Worm (Caenorhabditis elegans): ENCODE measurements around the gene zhp-4.

DNA sequence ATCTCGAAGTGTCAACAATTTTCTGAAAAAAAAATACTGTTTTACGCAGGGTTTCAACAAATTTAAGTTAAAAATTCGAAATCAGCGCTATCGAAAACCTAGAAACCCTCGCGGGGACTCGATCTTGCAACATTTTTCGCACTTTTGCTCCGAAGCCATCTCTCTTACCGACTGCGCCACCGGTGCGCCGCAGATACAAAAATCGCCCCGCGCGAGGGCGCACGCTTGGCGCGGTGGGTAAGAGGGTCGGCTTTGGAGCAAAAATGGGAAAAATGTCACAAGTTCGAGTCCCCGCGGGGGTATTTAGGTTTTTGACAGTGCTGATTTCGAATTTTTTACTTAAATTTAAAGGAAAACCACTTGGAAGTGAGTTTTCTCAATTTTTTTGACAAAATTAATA, 10.7 kb downstream of the zhp-4 start:
- no peak for TF ChIP-seq zip-8 (tag; optimal IDR thresholded peaks at IDR 0.05)
- no peak for TF ChIP-seq pha-4 (tag; optimal IDR thresholded peaks at IDR 0.05)
- TF ChIP-seq elt-3 (tag; optimal IDR thresholded peaks at IDR 0.05) = no peak
- TF ChIP-seq blmp-1 (tag; optimal IDR thresholded peaks at IDR 0.05) = no peak
- TF ChIP-seq ceh-39 (tag; optimal IDR thresholded peaks at IDR 0.05) = no peak
- TF ChIP-seq nhr-237 (tag; optimal IDR thresholded peaks at IDR 0.05) = no peak
- no peak for TF ChIP-seq lin-13 (tag; optimal IDR thresholded peaks at IDR 0.05)
- no peak for TF ChIP-seq nhr-2 (tag; optimal IDR thresholded peaks at IDR 0.05)
- no peak for TF ChIP-seq M03D4.4 (tag; optimal IDR thresholded peaks at IDR 0.05)

Measured in whole organism, mixed stage, embryonic.